Worm (Caenorhabditis elegans) whole organism, midembryonic: Measurements from ENCODE around the gene best-22.

Experiments used
- T22C8.4 ChIP-seq: fragments of 200-800 bp; sonication (Bioruptor generic); IDR thresholded peaks from 2 replicates; pipeline ENCODE4 v1.3.6; 2022; ENCODE audit warnings: missing genetic modification characterization, missing compliant biosample characterization
- ztf-29 ChIP-seq: fragments of 200-800 bp; sonication (Bioruptor generic); IDR thresholded peaks from 2 replicates; pipeline ENCODE4 v1.3.6; 2022; ENCODE audit warnings: missing genetic modification reagents, missing genetic modification characterization, missing compliant biosample characterization

DNA sequence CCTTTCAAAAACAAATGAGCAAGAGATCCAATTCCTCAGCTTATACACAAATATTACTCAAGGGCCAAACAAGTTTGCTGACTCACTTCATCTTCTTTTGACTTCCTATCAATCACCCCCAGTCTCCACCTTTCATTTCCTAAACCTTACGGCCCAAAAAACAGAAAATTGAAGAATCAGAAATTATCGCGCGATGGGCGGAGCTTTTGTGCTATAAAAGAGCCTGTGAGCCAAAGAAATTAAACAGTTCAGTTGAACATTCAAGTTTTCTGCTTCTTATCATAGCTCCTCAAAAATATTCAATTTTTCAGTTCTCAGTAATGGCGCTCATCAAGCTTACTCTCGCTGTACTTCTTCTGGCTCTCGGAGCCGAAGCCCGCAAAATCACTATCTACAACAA is 30.0 kb downstream of the best-22 start, which contains the start of gene thn-1:
- no peak for TF ChIP-seq ztf-29
- TF ChIP-seq T22C8.4 (GFP tag; lab: Robert Waterston, UW) = no peak
